Fruit fly (Drosophila melanogaster) whole organism, prepupa: ENCODE data around the gene nmdyn-D7.

Source experiments
- Blimp-1 ChIP-seq: fragments of 200-800 bp; sonication (Bioruptor generic); optimal IDR thresholded peaks from 3 replicates; lab custom pipeline; 2017; ENCODE audit warnings: missing biosample characterization, missing genetic modification characterization, mild to moderate bottlenecking, moderate library complexity, missing genetic modification reagents
- CG3919 ChIP-seq: fragments of 200-800 bp; sonication (Bioruptor generic); optimal IDR thresholded peaks from 3 replicates; lab custom pipeline; 2016; ENCODE audit warnings: missing biosample characterization, missing genetic modification characterization
- Eip93F ChIP-seq: fragments of 200-800 bp; sonication (Bioruptor generic); optimal IDR thresholded peaks from 2 replicates; lab custom pipeline; 2016; ENCODE audit warnings: missing biosample characterization, mild to moderate bottlenecking, missing genetic modification characterization
- Ets21C ChIP-seq: fragments of 200-800 bp; sonication (Bioruptor generic); optimal IDR thresholded peaks from 3 replicates; lab custom pipeline; 2016; ENCODE audit warnings: missing biosample characterization, missing genetic modification characterization
- Lpt ChIP-seq: fragments of 200-800 bp; sonication (Bioruptor generic); optimal IDR thresholded peaks from 3 replicates; lab custom pipeline; 2016; ENCODE audit warnings: missing biosample characterization, missing genetic modification characterization
- Met ChIP-seq: fragments of 200-800 bp; sonication (Bioruptor generic); optimal IDR thresholded peaks from 3 replicates; lab custom pipeline; 2016; ENCODE audit warnings: missing biosample characterization, missing genetic modification characterization

DNA sequence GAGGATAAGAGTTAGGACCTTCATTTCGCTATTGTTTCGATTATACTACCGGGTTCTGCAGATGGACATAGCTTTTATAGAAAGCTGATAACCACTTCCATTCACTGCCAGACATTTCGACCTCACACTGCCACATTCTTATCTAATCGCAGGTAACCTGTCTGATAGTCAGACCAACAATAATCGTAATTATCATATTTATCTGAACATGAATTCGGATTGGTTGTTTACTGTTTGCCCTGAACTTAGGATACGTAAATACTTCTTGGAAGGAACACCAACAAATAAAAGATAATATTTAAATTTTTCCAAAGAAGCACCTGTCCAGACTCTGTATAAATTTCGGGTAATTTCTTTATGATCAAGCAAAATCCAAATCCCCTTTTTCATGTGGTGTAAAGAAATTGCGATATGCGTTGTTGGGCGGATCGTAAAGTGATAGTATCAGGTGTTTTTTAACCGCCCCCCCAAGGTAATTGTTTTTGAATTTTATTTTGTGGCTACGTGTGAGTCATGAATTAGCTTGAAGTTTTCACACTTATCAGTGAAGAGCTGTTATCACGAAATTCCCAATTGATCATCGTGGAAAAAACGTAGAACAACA is 33.5 kb upstream of the nmdyn-D7 start, which contains the start of gene Fst:
- no peak for TF ChIP-seq Ets21C (GFP tag; lab: Kevin White, UChicago)
- TF ChIP-seq Eip93F (GFP tag; lab: Kevin White, UChicago) = no peak
- TF ChIP-seq CG3919 (GFP tag; lab: Kevin White, UChicago) = no peak
- no peak for TF ChIP-seq Lpt (GFP tag; lab: Kevin White, UChicago)
- no peak for TF ChIP-seq Blimp-1 (GFP tag; lab: Kevin White, UChicago)
- TF ChIP-seq Met (GFP tag; lab: Kevin White, UChicago) = no peak
